Fruit fly (Drosophila melanogaster): ENCODE results near the gene csw.
A peak's percentile ranks its signal among the peaks of the same experiment; 100 is the strongest.

csw gene

dm6 chrX:2141854-2142216 is 47.8 kb downstream of the csw start (continued):
- no peak for TF ChIP-seq Lhr (GFP tag; optimal IDR thresholded peaks at IDR 0.05)
- TF ChIP-seq ab (GFP tag; optimal IDR thresholded peaks at IDR 0.05): no peak
- TF ChIP-seq CG11723 (GFP tag; optimal IDR thresholded peaks at IDR 0.05): peak; percentile 48
- peak; percentile 69 for TF ChIP-seq lab (GFP tag; optimal IDR thresholded peaks at IDR 0.05)
- no peak for TF ChIP-seq esg (GFP tag; conservative IDR thresholded peaks at IDR 0.05)
- TF ChIP-seq Ravus (GFP tag; IDR thresholded peaks at IDR 0.05): no peak
- TF ChIP-seq CG4707 (GFP tag; optimal IDR thresholded peaks at IDR 0.05): peak; percentile 68
- peak; percentile 2 for TF ChIP-seq CG4328 (GFP tag; optimal IDR thresholded peaks at IDR 0.05)
- TF ChIP-seq Rfx (GFP tag; IDR thresholded peaks at IDR 0.05): peak; percentile 59
- peak; percentile 24 for TF ChIP-seq CG18764 (GFP tag; optimal IDR thresholded peaks at IDR 0.05)
- TF ChIP-seq sd (tag; optimal IDR thresholded peaks at IDR 0.05): peak; percentile 46
- no peak for TF ChIP-seq tll (GFP tag; optimal IDR thresholded peaks at IDR 0.05)
- peak; percentile 33 for TF ChIP-seq CG8281 (tag; optimal IDR thresholded peaks at IDR 0.05)
- no peak for TF ChIP-seq Mrtf (GFP tag; IDR thresholded peaks at IDR 0.05)
- TF ChIP-seq B-H2 (GFP tag; optimal IDR thresholded peaks at IDR 0.05): peak; percentile 32
- no peak for TF ChIP-seq Jarid2 (GFP tag; optimal IDR thresholded peaks at IDR 0.05)
- TF ChIP-seq CG11247 (GFP tag; IDR thresholded peaks at IDR 0.05): no peak
- peak; percentile 87 for TF ChIP-seq Awh (GFP tag; IDR thresholded peaks at IDR 0.05)
- peak; percentile 21 for TF ChIP-seq Mad (GFP tag; optimal IDR thresholded peaks at IDR 0.05)
- TF ChIP-seq CG13775 (GFP tag; optimal IDR thresholded peaks at IDR 0.05): peak; percentile 19
- peak; percentile 22; the same call in 1 of the 2 replicates for TF ChIP-seq ranshi (GFP tag; IDR thresholded peaks at IDR 0.05)
- peak; percentile 72 for TF ChIP-seq grn (GFP tag; optimal IDR thresholded peaks at IDR 0.05)
- no peak for TF ChIP-seq sim (GFP tag; IDR thresholded peaks at IDR 0.05)
- TF ChIP-seq sc (optimal IDR thresholded peaks at IDR 0.05): no peak
- peak; percentile 10 for TF ChIP-seq sc (GFP tag; optimal IDR thresholded peaks at IDR 0.05)
- no peak for TF ChIP-seq mam (GFP tag; optimal IDR thresholded peaks at IDR 0.05)
- no peak for TF ChIP-seq sisA (GFP tag; IDR thresholded peaks at IDR 0.05)
- no peak for TF ChIP-seq Nf-YA (GFP tag; IDR thresholded peaks at IDR 0.05)
- peak; percentile 47 for TF ChIP-seq CG12104 (GFP tag; optimal IDR thresholded peaks at IDR 0.05)
- TF ChIP-seq Sry-δ (GFP tag; optimal IDR thresholded peaks at IDR 0.05): no peak
- TF ChIP-seq CG7987 (GFP tag; optimal IDR thresholded peaks at IDR 0.05): peak; percentile 86
- peak; percentile 52 for TF ChIP-seq CG13424 (tag; optimal IDR thresholded peaks at IDR 0.05)
- no peak for TF ChIP-seq CG7745 (tag; optimal IDR thresholded peaks at IDR 0.05)
- TF ChIP-seq sug (tag; optimal IDR thresholded peaks at IDR 0.05): peak; percentile 31
- TF ChIP-seq Fer1 (GFP tag; optimal IDR thresholded peaks at IDR 0.05): peak; percentile 42
- TF ChIP-seq kay (GFP tag; optimal IDR thresholded peaks at IDR 0.05): peak; percentile 16
- no peak for TF ChIP-seq Dip2 (GFP tag; IDR thresholded peaks at IDR 0.05)
- TF ChIP-seq Trl (optimal IDR thresholded peaks at IDR 0.05): no peak
- peak; percentile 43 for TF ChIP-seq Trl (GFP tag; optimal IDR thresholded peaks at IDR 0.05)
- peak; percentile 38 for TF ChIP-seq CG18262 (tag; optimal IDR thresholded peaks at IDR 0.05)
- peak; percentile 43 for TF ChIP-seq CG3838 (GFP tag; optimal IDR thresholded peaks at IDR 0.05)
- TF ChIP-seq Meics (GFP tag; optimal IDR thresholded peaks at IDR 0.05): peak; percentile 57
- TF ChIP-seq MESR4 (GFP tag; optimal IDR thresholded peaks at IDR 0.05): no peak
- TF ChIP-seq CG17568 (GFP tag; optimal IDR thresholded peaks at IDR 0.05): peak; percentile 70
- TF ChIP-seq CHES-1-like (GFP tag; optimal IDR thresholded peaks at IDR 0.05): peak; percentile 29
- TF ChIP-seq CG6683 (GFP tag; optimal IDR thresholded peaks at IDR 0.05): no peak
- peak; percentile 42 for TF ChIP-seq Bdp1 (GFP tag; optimal IDR thresholded peaks at IDR 0.05)
- peak; percentile 85 for TF ChIP-seq ATbp (GFP tag; optimal IDR thresholded peaks at IDR 0.05)
- TF ChIP-seq psq (GFP tag; optimal IDR thresholded peaks at IDR 0.05): peak; percentile 26
- TF ChIP-seq BEAF-32 (GFP tag; optimal IDR thresholded peaks at IDR 0.05): no peak
- TF ChIP-seq bcd (GFP tag; optimal IDR thresholded peaks at IDR 0.05): peak; percentile 11
- peak; percentile 21 for TF ChIP-seq CG12659 (GFP tag; optimal IDR thresholded peaks at IDR 0.05)

Measured in whole organism, embryonic.